Fruit fly (Drosophila melanogaster) whole organism, larva: ENCODE measurements around the gene ex.

Experiments
- noc ChIP-seq: fragments of 200-800 bp; sonication (Bioruptor generic); optimal IDR thresholded peaks from 3 replicates; lab custom pipeline; 2019; ENCODE audit warnings: missing biosample characterization, mild to moderate bottlenecking, missing genetic modification characterization, moderate library complexity

Gene ex

DNA sequence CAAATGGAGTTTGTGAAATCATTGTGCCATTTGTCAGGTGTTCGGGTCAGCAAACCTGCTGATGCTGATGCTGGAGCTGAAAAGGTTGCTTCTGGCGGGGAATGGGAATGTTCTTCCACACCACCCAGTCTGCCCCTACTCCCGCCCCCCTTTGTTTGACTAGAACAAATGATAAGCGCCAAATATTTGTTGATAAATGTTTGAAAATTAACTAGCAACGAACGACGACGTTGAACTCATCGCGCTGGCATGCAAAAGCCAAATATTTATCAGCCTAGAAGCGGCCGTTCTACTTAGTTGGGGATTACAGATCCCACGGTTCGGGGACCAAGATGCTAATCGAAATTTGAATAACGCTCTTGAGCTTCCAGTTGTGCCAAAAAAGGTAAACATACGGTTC is 5.5 kb upstream of the ex start:
- TF ChIP-seq noc (tag; lab: Kevin White, UChicago), result no peak

- no peak for TF ChIP-seq noc (tag; lab: Kevin White, UChicago)
Measured at dm6 chr2L:426449-426848, 4.6 kb upstream of the ex start.

dm6 chr2L:427338-428234 is 3.4 kb upstream of the ex start:
- no peak for TF ChIP-seq noc (tag; lab: Kevin White, UChicago)

dm6 chr2L:428380-428989 is 2.5 kb upstream of the ex start:
- no peak for TF ChIP-seq noc (tag; lab: Kevin White, UChicago)

DNA sequence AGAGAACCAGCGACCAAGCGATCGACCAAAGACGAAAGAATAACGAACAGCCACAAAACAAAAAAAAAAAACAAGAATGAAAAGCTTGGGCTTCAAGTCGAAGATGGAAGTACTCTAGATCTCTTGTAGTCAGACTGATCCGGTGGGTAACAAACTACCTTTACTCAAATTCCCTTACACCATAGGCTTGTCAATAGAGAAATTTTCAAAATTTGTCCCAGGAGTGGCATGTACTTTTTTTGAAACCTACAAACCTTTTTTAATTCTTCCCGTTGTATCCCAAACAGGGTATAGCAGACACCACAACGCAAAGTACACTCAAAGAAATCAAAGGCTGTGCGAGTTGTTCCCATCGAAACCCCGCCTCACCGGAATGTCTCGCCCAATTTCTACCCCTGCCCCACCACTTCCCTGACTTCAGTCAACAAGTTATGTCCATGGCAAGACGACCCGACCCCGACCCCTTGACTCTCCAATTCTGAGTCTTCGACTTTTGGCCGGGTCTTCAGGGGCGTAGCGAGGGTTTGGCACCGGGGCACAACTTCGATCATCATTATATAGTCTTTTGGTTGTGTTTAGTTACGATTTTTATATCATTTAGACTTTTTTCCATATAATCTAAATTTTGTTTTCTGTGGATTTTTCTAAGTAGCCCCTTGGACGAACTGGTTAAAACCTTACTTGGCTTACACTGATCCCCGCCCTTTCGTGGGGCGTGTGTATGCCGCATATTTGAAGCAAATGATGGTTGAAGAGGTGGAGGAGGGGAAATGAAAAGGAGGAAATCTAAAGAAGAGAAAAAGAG is 1.1 kb upstream of the ex start:
- peak; percentile 35 for TF ChIP-seq noc (tag; lab: Kevin White, UChicago)

- TF ChIP-seq noc (tag; lab: Kevin White, UChicago), result no peak
Measured at dm6 chr2L:431629-431984, 580 bp downstream of the ex start.

dm6 chr2L:432119-432518 is 1.1 kb downstream of the ex start:
- no peak for TF ChIP-seq noc (tag; lab: Kevin White, UChicago)

DNA sequence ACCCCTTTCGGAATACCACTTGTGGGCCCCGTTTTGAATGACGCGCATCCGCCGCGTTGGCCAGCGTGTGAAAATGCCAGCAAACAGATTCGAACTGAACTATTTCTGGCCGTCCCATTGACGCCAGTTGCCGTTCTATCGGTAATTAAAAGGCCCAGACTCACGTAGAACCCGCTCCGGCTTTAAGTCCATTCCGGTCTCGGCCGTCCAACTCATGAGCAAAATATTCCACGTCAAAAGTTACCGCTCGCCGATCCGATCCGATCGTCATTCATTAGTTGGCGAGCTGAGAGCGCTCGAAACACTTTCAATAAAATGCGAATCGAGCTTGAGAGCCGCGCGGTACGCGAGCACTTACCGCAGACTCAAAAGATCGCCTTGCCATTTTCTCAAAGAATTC is 3.4 kb downstream of the ex start:
- TF ChIP-seq noc (tag; lab: Kevin White, UChicago), result no peak

dm6 chr2L:435311-435806 is 4.3 kb downstream of the ex start:
- no peak for TF ChIP-seq noc (tag; lab: Kevin White, UChicago)

DNA sequence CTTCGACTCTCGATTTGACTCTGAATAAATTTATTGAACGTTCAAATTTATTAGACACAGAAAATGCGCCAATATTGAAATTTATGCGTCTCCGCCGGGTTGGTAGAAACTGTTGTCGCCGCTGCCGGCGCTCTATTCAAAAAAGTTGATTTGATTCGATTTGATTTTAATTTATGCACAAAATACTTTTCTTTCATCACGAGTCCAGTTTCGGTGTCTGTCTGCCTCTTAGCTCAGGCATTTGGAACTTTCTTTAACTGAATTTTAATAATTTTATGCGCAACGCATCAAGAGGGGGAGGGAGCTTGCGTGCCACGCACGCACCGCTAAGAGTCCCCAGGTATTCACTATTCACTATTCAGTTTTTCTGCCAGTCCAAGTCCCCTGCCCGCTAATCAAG is 6.5 kb downstream of the ex start:
- no peak for TF ChIP-seq noc (tag; lab: Kevin White, UChicago)

DNA sequence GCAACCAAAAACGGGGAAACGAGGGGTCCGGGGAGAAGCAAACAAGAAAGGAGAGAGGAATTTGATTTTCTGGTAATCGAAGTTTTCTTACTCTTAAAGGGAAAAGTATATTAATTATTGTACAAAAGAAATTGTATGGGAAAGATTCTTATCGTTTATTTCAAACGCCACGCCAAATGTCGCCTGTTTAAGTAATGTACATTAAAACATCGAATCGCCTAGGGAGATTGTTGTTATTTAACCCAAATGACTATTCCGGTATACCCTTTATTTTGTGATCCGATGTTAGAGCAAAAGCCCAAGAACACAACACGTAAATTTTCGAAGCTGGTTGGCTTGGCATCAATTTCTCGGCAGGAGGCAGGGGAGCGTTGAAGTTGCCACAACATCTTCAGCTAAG is 8.3 kb downstream of the ex start:
- no peak for TF ChIP-seq noc (tag; lab: Kevin White, UChicago)

dm6 chr2L:440638-441454 is 9.8 kb downstream of the ex start:
- TF ChIP-seq noc (tag; lab: Kevin White, UChicago), result no peak

DNA sequence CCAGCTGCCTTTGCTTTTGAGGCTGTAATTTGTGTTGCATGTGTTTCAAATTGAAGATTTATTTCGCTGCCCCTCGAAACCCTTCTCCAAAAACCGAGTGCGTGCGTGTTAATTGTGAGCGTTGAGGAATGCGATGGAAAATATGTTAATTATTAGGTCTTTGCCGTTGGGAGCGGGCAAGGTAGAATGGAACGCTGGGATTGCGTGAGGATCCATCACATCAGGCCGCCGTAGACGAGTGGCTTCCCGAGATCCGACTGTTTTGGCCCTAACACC is 10.4 kb downstream of the ex start:
- TF ChIP-seq noc (tag; lab: Kevin White, UChicago), result no peak

- TF ChIP-seq noc (tag; lab: Kevin White, UChicago), result no peak
Measured at dm6 chr2L:441927-442691, 11.1 kb downstream of the ex start.

DNA sequence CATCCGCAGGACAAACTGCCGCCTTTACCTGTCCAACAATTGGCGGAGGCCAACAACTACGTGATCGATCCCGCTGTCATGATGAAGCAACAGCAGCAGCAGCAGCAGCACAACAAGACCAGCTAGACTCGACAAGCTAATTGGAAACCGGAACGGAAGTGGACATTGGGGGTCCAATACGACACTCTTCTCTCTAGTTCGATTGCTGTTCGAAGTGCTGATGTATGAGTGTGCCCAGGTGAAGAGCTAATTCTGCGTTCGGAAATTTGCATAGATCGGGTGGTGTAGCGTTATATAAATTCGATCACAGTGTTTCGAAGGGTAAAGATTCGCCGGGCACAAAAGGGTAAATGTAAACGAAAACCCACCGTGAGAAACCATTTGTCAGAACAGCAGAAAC is 16.1 kb downstream of the ex start:
- TF ChIP-seq noc (tag; lab: Kevin White, UChicago), result no peak
